Fruit fly (Drosophila melanogaster) whole organism, embryonic: ENCODE data around the gene UQCR-14.

Experiments
- Ada2b ChIP-seq: fragments of 200-800 bp; sonication (Bioruptor generic); IDR thresholded peaks from 2 replicates; pipeline ENCODE4 v1.3.6; 2022; ENCODE audit warnings: missing biosample characterization, missing genetic modification characterization
- Antp ChIP-seq: fragments of 200-800 bp; sonication (Bioruptor generic); optimal IDR thresholded peaks from 3 replicates; lab custom pipeline; 2016; ENCODE audit warnings: missing biosample characterization, missing genetic modification characterization
- CG10147 ChIP-seq: fragments of 200-800 bp; sonication (Bioruptor generic); optimal IDR thresholded peaks from 2 replicates; lab custom pipeline; 2019; ENCODE audit warnings: missing biosample characterization, mild to moderate bottlenecking, missing genetic modification characterization, moderate library complexity
- CG1024 ChIP-seq: fragments of 200-800 bp; sonication (Bioruptor generic); IDR thresholded peaks from 2 replicates; pipeline ENCODE4 v1.3.6; 2022; ENCODE audit warnings: missing biosample characterization, missing genetic modification characterization
- CG10959 ChIP-seq: fragments of 200-800 bp; sonication (Bioruptor generic); IDR thresholded peaks from 2 replicates; pipeline ENCODE4 v1.3.6; 2022; ENCODE audit warnings: missing biosample characterization, missing genetic modification characterization
- CG11696 ChIP-seq: fragments of 200-800 bp; sonication (Bioruptor generic); IDR thresholded peaks from 2 replicates; pipeline ENCODE4 v1.3.6; 2022; ENCODE audit warnings: missing biosample characterization, missing genetic modification characterization
- CG12155 ChIP-seq: fragments of 200-800 bp; sonication (Bioruptor generic); optimal IDR thresholded peaks from 3 replicates; lab custom pipeline; 2016; ENCODE audit warnings: missing biosample characterization, missing genetic modification characterization
- CG12769 ChIP-seq: fragments of 200-800 bp; sonication (Bioruptor generic); optimal IDR thresholded peaks from 2 replicates; lab custom pipeline; 2019; ENCODE audit warnings: missing biosample characterization, mild to moderate bottlenecking, missing genetic modification characterization, moderate library complexity
- CG13624 ChIP-seq: fragments of 200-800 bp; sonication (Bioruptor generic); optimal IDR thresholded peaks from 2 replicates; lab custom pipeline; 2016; ENCODE audit warnings: missing biosample characterization, missing genetic modification characterization
- CG15073 ChIP-seq: fragments of 200-800 bp; sonication (Bioruptor generic); optimal IDR thresholded peaks from 2 replicates; lab custom pipeline; 2016; ENCODE audit warnings: missing biosample characterization, missing genetic modification characterization
- CG15479 ChIP-seq: fragments of 200-800 bp; sonication (Bioruptor generic); optimal IDR thresholded peaks from 3 replicates; lab custom pipeline; 2019; ENCODE audit warnings: missing biosample characterization, mild to moderate bottlenecking, missing genetic modification characterization, moderate library complexity
- CG16863 ChIP-seq: fragments of 200-800 bp; sonication (Bioruptor generic); optimal IDR thresholded peaks from 3 replicates; lab custom pipeline; 2016; ENCODE audit warnings: missing biosample characterization, missing genetic modification characterization
- CG17361 ChIP-seq: fragments of 200-800 bp; sonication (Bioruptor generic); IDR thresholded peaks from 3 replicates; pipeline ENCODE4 v1.3.6; 2022; ENCODE audit warnings: missing biosample characterization, missing genetic modification characterization
- CG17829 ChIP-seq: fragments of 200-800 bp; optimal IDR thresholded peaks from 2 replicates; lab custom pipeline; 2019; ENCODE audit warnings: missing biosample characterization, mild to moderate bottlenecking, missing genetic modification characterization, moderate library complexity
- CG17912 ChIP-seq: fragments of 200-800 bp; sonication (Bioruptor generic); optimal IDR thresholded peaks from 2 replicates; lab custom pipeline; 2018; ENCODE audit warnings: missing biosample characterization, mild to moderate bottlenecking, missing genetic modification characterization
- CG2120 ChIP-seq: fragments of 200-800 bp; sonication (Bioruptor generic); optimal IDR thresholded peaks from 3 replicates; lab custom pipeline; 2016; ENCODE audit warnings: missing biosample characterization, missing genetic modification characterization
- CG2678 ChIP-seq: fragments of 200-800 bp; sonication (Bioruptor generic); optimal IDR thresholded peaks from 3 replicates; lab custom pipeline; 2019; ENCODE audit warnings: missing biosample characterization, mild to moderate bottlenecking, missing genetic modification characterization, moderate library complexity
- CG3163 ChIP-seq: fragments of 200-800 bp; sonication (Bioruptor generic); optimal IDR thresholded peaks from 3 replicates; lab custom pipeline; 2016; ENCODE audit warnings: missing biosample characterization, missing genetic modification characterization
- CG32532 ChIP-seq: fragments of 200-800 bp; sonication (Bioruptor generic); IDR thresholded peaks from 2 replicates; pipeline ENCODE4 v1.3.6; 2022; ENCODE audit warnings: missing biosample characterization, missing genetic modification characterization
- CG7987 ChIP-seq: fragments of 200-800 bp; sonication (Bioruptor generic); optimal IDR thresholded peaks from 2 replicates; lab custom pipeline; 2018; ENCODE audit warnings: missing biosample characterization, mild to moderate bottlenecking, missing genetic modification characterization, moderate library complexity
- CG8281 ChIP-seq: fragments of 200-800 bp; sonication (Bioruptor generic); optimal IDR thresholded peaks from 2 replicates; lab custom pipeline; 2018; ENCODE audit warnings: missing biosample characterization, mild to moderate bottlenecking, missing genetic modification characterization, moderate library complexity
- CG8290 ChIP-seq, 3 experiments: fragments of 200-800 bp; sonication (Bioruptor generic); optimal IDR thresholded peaks; 2 replicates each; lab custom pipeline; 2016 to 2019; ENCODE audit warnings: missing biosample characterization in 3 of 3, missing genetic modification characterization in 3 of 3, mild to moderate bottlenecking in 2 of 3, moderate library complexity in 1 of 3
- Doc3 ChIP-seq: fragments of 200-800 bp; sonication (Bioruptor generic); IDR thresholded peaks from 3 replicates; pipeline ENCODE4 v1.3.6; 2022; ENCODE audit warnings: missing biosample characterization, missing genetic modification characterization; ENCODE audit not compliant: partially characterized antibody
- Drgx ChIP-seq: fragments of 200-800 bp; sonication (Bioruptor generic); IDR thresholded peaks from 2 replicates; pipeline ENCODE4 v1.3.6; 2022; ENCODE audit warnings: missing biosample characterization, missing genetic modification characterization
- MBD-R2 ChIP-seq: fragments of 200-800 bp; sonication (Bioruptor generic); IDR thresholded peaks from 2 replicates; pipeline ENCODE4 v1.3.6; 2022; ENCODE audit warnings: missing biosample characterization, missing genetic modification characterization
- Nf-YC ChIP-seq: fragments of 200-800 bp; optimal IDR thresholded peaks from 3 replicates; lab custom pipeline; 2019; ENCODE audit warnings: missing biosample characterization, mild to moderate bottlenecking, missing genetic modification characterization, moderate library complexity
- PHDP ChIP-seq: fragments of 200-800 bp; sonication (Bioruptor generic); optimal IDR thresholded peaks from 3 replicates; lab custom pipeline; 2018; ENCODE audit warnings: missing biosample characterization, mild to moderate bottlenecking, missing genetic modification characterization, moderate library complexity
- Rfx ChIP-seq: fragments of 200-800 bp; sonication (Bioruptor generic); IDR thresholded peaks from 2 replicates; pipeline ENCODE4 v1.3.6; 2022; ENCODE audit warnings: missing biosample characterization, missing genetic modification characterization
- Scr ChIP-seq: fragments of 200-800 bp; sonication (Bioruptor generic); IDR thresholded peaks from 2 replicates; pipeline ENCODE4 v1.3.6; 2022; ENCODE audit warnings: missing biosample characterization, missing genetic modification characterization; ENCODE audit not compliant: partially characterized antibody
- Xrp1 ChIP-seq: fragments of 200-800 bp; sonication (Bioruptor generic); IDR thresholded peaks from 2 replicates; pipeline ENCODE4 v1.3.6; 2022; ENCODE audit warnings: missing biosample characterization, missing genetic modification characterization
- ato ChIP-seq: fragments of 200-800 bp; sonication (Bioruptor generic); IDR thresholded peaks from 2 replicates; pipeline ENCODE4 v1.3.6; 2022; ENCODE audit warnings: missing biosample characterization, missing genetic modification characterization; ENCODE audit not compliant: partially characterized antibody
- btn ChIP-seq: fragments of 200-800 bp; sonication (Bioruptor generic); optimal IDR thresholded peaks from 2 replicates; lab custom pipeline; 2016; ENCODE audit warnings: missing biosample characterization, missing genetic modification characterization
- ftz-f1 ChIP-seq: fragments of 200-800 bp; sonication (Bioruptor generic); optimal IDR thresholded peaks from 2 replicates; lab custom pipeline; 2016; ENCODE audit warnings: missing biosample characterization, missing genetic modification characterization
- hbn ChIP-seq: fragments of 200-800 bp; sonication (Bioruptor generic); IDR thresholded peaks from 2 replicates; pipeline ENCODE4 v1.3.6; 2022; ENCODE audit warnings: missing biosample characterization, missing genetic modification characterization; ENCODE audit not compliant: partially characterized antibody
- kay ChIP-seq: fragments of 200-800 bp; sonication (Bioruptor generic); optimal IDR thresholded peaks from 2 replicates; lab custom pipeline; 2016; ENCODE audit warnings: missing biosample characterization, missing genetic modification characterization
- klu ChIP-seq: fragments of 200-800 bp; sonication (Bioruptor generic); IDR thresholded peaks from 2 replicates; pipeline ENCODE4 v1.3.6; 2022; ENCODE audit warnings: missing biosample characterization, missing genetic modification characterization
- kni ChIP-seq: fragments of 200-800 bp; sonication (Bioruptor generic); optimal IDR thresholded peaks from 3 replicates; lab custom pipeline; 2017; ENCODE audit warnings: mild to moderate bottlenecking, missing biosample characterization, missing genetic modification reagents, missing genetic modification characterization
- lab ChIP-seq: fragments of 200-800 bp; sonication (Bioruptor generic); optimal IDR thresholded peaks from 3 replicates; lab custom pipeline; 2017; ENCODE audit warnings: missing biosample characterization, missing genetic modification characterization, mild to moderate bottlenecking, moderate library complexity, missing genetic modification reagents
- lbe ChIP-seq: fragments of 200-800 bp; sonication (Bioruptor generic); optimal IDR thresholded peaks from 2 replicates; lab custom pipeline; 2016; ENCODE audit warnings: missing biosample characterization, mild to moderate bottlenecking, missing genetic modification characterization
- mam ChIP-seq: fragments of 200-800 bp; sonication (Bioruptor generic); optimal IDR thresholded peaks from 3 replicates; lab custom pipeline; 2016; ENCODE audit warnings: missing biosample characterization, missing genetic modification characterization
- onecut ChIP-seq: fragments of 200-800 bp; sonication (Bioruptor generic); IDR thresholded peaks from 2 replicates; pipeline ENCODE4 v1.3.6; 2022; ENCODE audit warnings: missing biosample characterization, missing genetic modification characterization
- pzg ChIP-seq: fragments of 200-800 bp; sonication (Bioruptor generic); optimal IDR thresholded peaks from 3 replicates; lab custom pipeline; 2018; ENCODE audit warnings: missing biosample characterization, mild to moderate bottlenecking, missing genetic modification characterization, moderate library complexity
- seq ChIP-seq: fragments of 200-800 bp; sonication (Bioruptor generic); IDR thresholded peaks from 2 replicates; pipeline ENCODE4 v1.3.6; 2022; ENCODE audit warnings: missing biosample characterization, missing genetic modification characterization
- sisA ChIP-seq: fragments of 200-800 bp; sonication (Bioruptor generic); IDR thresholded peaks from 2 replicates; pipeline ENCODE4 v1.3.6; 2022; ENCODE audit warnings: missing biosample characterization, missing genetic modification characterization
- sob ChIP-seq: fragments of 200-800 bp; sonication (Bioruptor generic); IDR thresholded peaks from 2 replicates; pipeline ENCODE4 v1.3.6; 2022; ENCODE audit warnings: missing biosample characterization, missing genetic modification characterization
- tna ChIP-seq: fragments of 200-800 bp; sonication (Bioruptor generic); IDR thresholded peaks from 2 replicates; pipeline ENCODE4 v1.3.6; 2022; ENCODE audit warnings: missing biosample characterization, missing genetic modification characterization; ENCODE audit not compliant: partially characterized antibody
- vnd ChIP-seq: fragments of 200-800 bp; sonication (Bioruptor generic); IDR thresholded peaks from 3 replicates; pipeline ENCODE4 v1.3.6; 2022; ENCODE audit warnings: missing biosample characterization, missing genetic modification characterization; ENCODE audit not compliant: partially characterized antibody

The UQCR-14 gene

dm6 chrX:16332615-16333288 is 46.7 kb downstream of the UQCR-14 start (continued):
- TF ChIP-seq Ada2b (GFP tag; lab: Robert Waterston, UW) (peak; percentile 88), CG1024 (GFP tag; lab: Robert Waterston, UW) (peak; percentile 61), hbn (GFP tag; lab: Robert Waterston, UW) (no peak), kni (peak; percentile 94), onecut (peak; percentile 90), Drgx (GFP tag; lab: Robert Waterston, UW) (peak; percentile 95), CG17361 (peak; percentile 98), CG32532 (GFP tag; lab: Robert Waterston, UW) (peak; percentile 90), sisA (GFP tag; lab: Robert Waterston, UW) (peak; percentile 91), CG11696 (GFP tag; lab: Robert Waterston, UW) (peak; percentile 98), CG17912 (GFP tag; lab: Kevin White, UChicago) (peak; percentile 91), CG10147 (peak; percentile 98)

DNA sequence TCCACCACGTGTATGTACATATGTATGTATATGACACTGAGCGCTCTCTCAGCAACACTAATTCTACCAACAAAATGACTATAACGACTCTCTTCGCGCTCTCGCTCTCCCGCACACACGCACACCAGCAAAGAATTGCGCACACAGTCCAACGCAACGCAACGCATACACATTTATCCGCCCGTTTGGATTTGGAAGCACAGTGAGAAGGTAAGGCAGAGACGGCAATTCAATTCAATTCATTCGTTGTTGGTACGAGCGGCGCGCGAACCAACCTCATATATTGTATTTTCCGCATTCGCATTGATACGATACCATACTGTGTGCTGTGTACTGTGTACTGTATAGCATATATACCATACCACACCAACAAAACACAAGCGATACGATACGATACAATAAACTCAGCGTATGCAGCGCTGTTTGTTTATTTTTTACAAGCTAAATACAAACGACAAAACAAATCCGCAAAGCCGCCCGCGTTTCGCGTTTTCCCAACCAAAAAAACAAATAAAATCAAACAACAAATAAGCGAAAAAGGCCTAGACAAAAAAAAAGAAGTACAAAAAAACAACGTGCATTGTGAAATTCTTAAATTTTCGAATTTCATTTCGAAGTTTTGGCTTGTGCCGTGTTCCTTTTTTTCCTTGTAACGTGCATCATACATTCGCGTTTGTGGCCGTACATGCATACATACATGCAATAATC is 47.5 kb downstream of the UQCR-14 start, which contains the start of the genes CG9921 and Dsp1:
TSS of gene CG9921 (minus strand) at position 167 of the 708 bp plus-strand sequence.
TSS of gene Dsp1 (plus strand) at position 179 of the 708 bp plus-strand sequence.
- TF ChIP-seq CG15073 (GFP tag; lab: Kevin White, UChicago) = no peak
- no peak for TF ChIP-seq CG16863 (GFP tag; lab: Kevin White, UChicago)
- no peak for TF ChIP-seq Antp (GFP tag; lab: Kevin White, UChicago)
- TF ChIP-seq tna (GFP tag; lab: Robert Waterston, UW) = no peak
- peak; percentile 33; the same call in 1 of the 2 replicates for TF ChIP-seq Scr (GFP tag; lab: Robert Waterston, UW)
- no peak for TF ChIP-seq CG2120 (GFP tag; lab: Kevin White, UChicago)
- no peak for TF ChIP-seq MBD-R2 (GFP tag; lab: Robert Waterston, UW)
- TF ChIP-seq Rfx (GFP tag; lab: Robert Waterston, UW) = peak; percentile 32; the same call in 1 of the 2 replicates
- TF ChIP-seq hbn (GFP tag; lab: Robert Waterston, UW) = 0 out of 2 replicates have a peak, but pooled peaks have one; percentile 43
- no peak for TF ChIP-seq Nf-YC
- TF ChIP-seq kay (GFP tag; lab: Kevin White, UChicago) = no peak
- no peak for TF ChIP-seq Doc3
- TF ChIP-seq CG8281 (tag; lab: Kevin White, UChicago) = no peak
- no peak for TF ChIP-seq CG12155 (GFP tag; lab: Kevin White, UChicago)
- peak; percentile 0 for TF ChIP-seq lab (GFP tag; lab: Kevin White, UChicago)
- TF ChIP-seq CG13624 (GFP tag; lab: Kevin White, UChicago) = peak; percentile 33
- TF ChIP-seq vnd (GFP tag; lab: Robert Waterston, UW) = no peak
- TF ChIP-seq CG2678 (tag; lab: Kevin White, UChicago) = no peak
- no peak for TF ChIP-seq CG7987
- no peak for TF ChIP-seq klu (GFP tag; lab: Robert Waterston, UW)
- no peak for TF ChIP-seq seq (GFP tag; lab: Robert Waterston, UW)
- TF ChIP-seq CG3163 (GFP tag; lab: Kevin White, UChicago) = peak; percentile 73
- no peak for TF ChIP-seq Xrp1
- no peak for TF ChIP-seq CG8290 (GFP tag; optimal IDR thresholded peaks at IDR 0.05; lab: Kevin White, UChicago)
- peak in 1 of 2 experiments; percentile 76 for TF ChIP-seq CG8290 (tag; optimal IDR thresholded peaks at IDR 0.05; lab: Kevin White, UChicago)
- TF ChIP-seq btn = no peak
- TF ChIP-seq lbe (GFP tag; lab: Kevin White, UChicago) = no peak
- TF ChIP-seq sob (GFP tag; lab: Robert Waterston, UW) = 0 out of 2 replicates have a peak, but pooled peaks have one; percentile 13
- TF ChIP-seq ato (GFP tag; lab: Robert Waterston, UW) = no peak
- no peak for TF ChIP-seq CG10959
- no peak for TF ChIP-seq ftz-f1 (GFP tag; lab: Kevin White, UChicago)
- peak; percentile 1 for TF ChIP-seq CG17829 (tag; lab: Kevin White, UChicago)
- no peak for TF ChIP-seq CG12769 (tag; lab: Kevin White, UChicago)
- TF ChIP-seq PHDP (tag; lab: Kevin White, UChicago) = no peak
- no peak for TF ChIP-seq mam (GFP tag; lab: Kevin White, UChicago)
- no peak for TF ChIP-seq pzg (GFP tag; lab: Kevin White, UChicago)
- peak; percentile 95 for TF ChIP-seq CG15479
